Fruit fly (Drosophila melanogaster) whole organism, prepupa: ENCODE data around the gene Spps.

Source experiments
- Blimp-1 ChIP-seq: fragments of 200-800 bp; sonication (Bioruptor generic); optimal IDR thresholded peaks from 3 replicates; lab custom pipeline; 2017; ENCODE audit warnings: missing biosample characterization, missing genetic modification characterization, mild to moderate bottlenecking, moderate library complexity, missing genetic modification reagents
- CG10631 ChIP-seq: fragments of 200-800 bp; sonication (Bioruptor generic); optimal IDR thresholded peaks from 2 replicates; lab custom pipeline; 2016; ENCODE audit warnings: missing biosample characterization, missing genetic modification characterization
- CG10669 ChIP-seq: fragments of 200-800 bp; sonication (Bioruptor generic); optimal IDR thresholded peaks from 3 replicates; lab custom pipeline; 2018; ENCODE audit warnings: missing biosample characterization, mild to moderate bottlenecking, missing genetic modification characterization, moderate library complexity
- CG11294 ChIP-seq: fragments of 200-800 bp; sonication (Bioruptor generic); IDR thresholded peaks from 2 replicates; pipeline ENCODE4 v1.3.6; 2022; ENCODE audit warnings: missing biosample characterization, missing genetic modification characterization
- CG11902 ChIP-seq: fragments of 200-800 bp; sonication (Bioruptor generic); optimal IDR thresholded peaks from 3 replicates; lab custom pipeline; 2016; ENCODE audit warnings: missing biosample characterization, missing genetic modification characterization
- CG15336 ChIP-seq: fragments of 200-800 bp; sonication (Bioruptor generic); IDR thresholded peaks from 2 replicates; pipeline ENCODE4 v1.3.6; 2022; ENCODE audit warnings: missing biosample characterization, missing genetic modification characterization
- CG16779 ChIP-seq: fragments of 200-800 bp; sonication (Bioruptor generic); optimal IDR thresholded peaks from 3 replicates; lab custom pipeline; 2017; ENCODE audit warnings: missing biosample characterization, mild to moderate bottlenecking, missing genetic modification characterization
- CG3032 ChIP-seq: fragments of 200-800 bp; optimal IDR thresholded peaks from 2 replicates; lab custom pipeline; 2019; ENCODE audit warnings: missing biosample characterization, mild to moderate bottlenecking, missing genetic modification characterization, moderate library complexity
- CG31627 ChIP-seq: fragments of 200-800 bp; sonication (Bioruptor generic); optimal IDR thresholded peaks from 3 replicates; lab custom pipeline; 2016; ENCODE audit warnings: missing biosample characterization, missing genetic modification characterization
- CG32006 ChIP-seq: fragments of 200-800 bp; sonication (Bioruptor generic); optimal IDR thresholded peaks from 3 replicates; lab custom pipeline; 2017; ENCODE audit warnings: missing biosample characterization, mild to moderate bottlenecking, missing genetic modification characterization
- CG34406 ChIP-seq: fragments of 200-800 bp; sonication (Bioruptor generic); optimal IDR thresholded peaks from 3 replicates; lab custom pipeline; 2016; ENCODE audit warnings: missing biosample characterization, missing genetic modification characterization
- CG3919 ChIP-seq: fragments of 200-800 bp; sonication (Bioruptor generic); optimal IDR thresholded peaks from 3 replicates; lab custom pipeline; 2016; ENCODE audit warnings: missing biosample characterization, missing genetic modification characterization
- CG6163 ChIP-seq: fragments of 200-800 bp; sonication (Bioruptor generic); IDR thresholded peaks from 3 replicates; pipeline ENCODE4 v1.3.6; 2022; ENCODE audit warnings: missing biosample characterization, missing genetic modification characterization
- CG6792 ChIP-seq: fragments of 200-800 bp; sonication (Bioruptor generic); optimal IDR thresholded peaks from 3 replicates; lab custom pipeline; 2016; ENCODE audit warnings: missing biosample characterization, missing genetic modification characterization
- CG6808 ChIP-seq: fragments of 200-800 bp; sonication (Bioruptor generic); optimal IDR thresholded peaks from 3 replicates; lab custom pipeline; 2017; ENCODE audit warnings: missing biosample characterization, missing genetic modification characterization, mild to moderate bottlenecking, moderate library complexity, missing genetic modification reagents
- CG6854 ChIP-seq: fragments of 200-800 bp; sonication (Bioruptor generic); optimal IDR thresholded peaks from 2 replicates; lab custom pipeline; 2017; ENCODE audit warnings: missing biosample characterization, mild to moderate bottlenecking, missing genetic modification characterization
- CG8119 ChIP-seq: fragments of 200-800 bp; sonication (Bioruptor generic); IDR thresholded peaks from 3 replicates; pipeline ENCODE4 v1.3.6; 2022; ENCODE audit warnings: missing biosample characterization, missing genetic modification characterization
- CG8319 ChIP-seq: fragments of 200-800 bp; sonication (Bioruptor generic); optimal IDR thresholded peaks from 3 replicates; lab custom pipeline; 2016; ENCODE audit warnings: missing biosample characterization, missing genetic modification characterization
- CG8632 ChIP-seq: fragments of 200-800 bp; sonication (Bioruptor generic); optimal IDR thresholded peaks from 3 replicates; lab custom pipeline; 2016; ENCODE audit warnings: missing biosample characterization, missing genetic modification characterization
- Eip75B ChIP-seq: fragments of 200-800 bp; sonication (Bioruptor generic); optimal IDR thresholded peaks from 3 replicates; lab custom pipeline; 2016; ENCODE audit warnings: missing biosample characterization, missing genetic modification characterization
- Eip78C ChIP-seq: fragments of 200-800 bp; sonication (Bioruptor generic); peaks from one replicate; lab custom pipeline; 2016; ENCODE audit warnings: missing biosample characterization, missing genetic modification characterization
- Eip93F ChIP-seq: fragments of 200-800 bp; sonication (Bioruptor generic); optimal IDR thresholded peaks from 2 replicates; lab custom pipeline; 2016; ENCODE audit warnings: missing biosample characterization, mild to moderate bottlenecking, missing genetic modification characterization
- Ets21C ChIP-seq: fragments of 200-800 bp; sonication (Bioruptor generic); optimal IDR thresholded peaks from 3 replicates; lab custom pipeline; 2016; ENCODE audit warnings: missing biosample characterization, missing genetic modification characterization
- Ets96B ChIP-seq: fragments of 200-800 bp; optimal IDR thresholded peaks from 2 replicates; lab custom pipeline; 2019; ENCODE audit warnings: missing biosample characterization, mild to moderate bottlenecking, missing genetic modification characterization, moderate library complexity
- Gug ChIP-seq: fragments of 200-800 bp; sonication (Bioruptor generic); IDR thresholded peaks from 2 replicates; pipeline ENCODE4 v1.3.6; 2022; ENCODE audit warnings: missing biosample characterization, missing genetic modification characterization
- Hr4 ChIP-seq: fragments of 200-800 bp; sonication (Bioruptor generic); optimal IDR thresholded peaks from 3 replicates; lab custom pipeline; 2016; ENCODE audit warnings: missing biosample characterization, missing genetic modification characterization
- Lpt ChIP-seq: fragments of 200-800 bp; sonication (Bioruptor generic); optimal IDR thresholded peaks from 3 replicates; lab custom pipeline; 2016; ENCODE audit warnings: missing biosample characterization, missing genetic modification characterization
- Met ChIP-seq: fragments of 200-800 bp; sonication (Bioruptor generic); optimal IDR thresholded peaks from 3 replicates; lab custom pipeline; 2016; ENCODE audit warnings: missing biosample characterization, missing genetic modification characterization
- OdsH ChIP-seq: fragments of 200-800 bp; sonication (Bioruptor generic); optimal IDR thresholded peaks from 3 replicates; lab custom pipeline; 2016; ENCODE audit warnings: missing biosample characterization, missing genetic modification characterization
- Sox102F ChIP-seq: fragments of 200-800 bp; sonication (Bioruptor generic); optimal IDR thresholded peaks from 2 replicates; lab custom pipeline; 2016; ENCODE audit warnings: missing biosample characterization, mild to moderate bottlenecking, missing genetic modification characterization
- Sox14 ChIP-seq: fragments of 200-800 bp; sonication (Bioruptor generic); optimal IDR thresholded peaks from 3 replicates; lab custom pipeline; 2016; ENCODE audit warnings: missing biosample characterization, missing genetic modification characterization
- Sox15 ChIP-seq: fragments of 200-800 bp; sonication (Bioruptor generic); optimal IDR thresholded peaks from 3 replicates; lab custom pipeline; 2016; ENCODE audit warnings: missing biosample characterization, missing genetic modification characterization
- acj6 ChIP-seq: fragments of 200-800 bp; sonication (Bioruptor generic); optimal IDR thresholded peaks from 3 replicates; lab custom pipeline; 2016; ENCODE audit warnings: missing biosample characterization, missing genetic modification characterization
- cyc ChIP-seq: fragments of 200-800 bp; sonication (Bioruptor generic); optimal IDR thresholded peaks from 3 replicates; lab custom pipeline; 2016; ENCODE audit warnings: missing biosample characterization, missing genetic modification characterization
- dac ChIP-seq: fragments of 200-800 bp; sonication (Bioruptor generic); optimal IDR thresholded peaks from 2 replicates; lab custom pipeline; 2017; ENCODE audit warnings: missing biosample characterization, mild to moderate bottlenecking, missing genetic modification characterization
- dsx ChIP-seq: fragments of 200-800 bp; optimal IDR thresholded peaks from 3 replicates; lab custom pipeline; 2019; ENCODE audit warnings: missing biosample characterization, mild to moderate bottlenecking, missing genetic modification characterization, moderate library complexity; ENCODE audit not compliant: poor library complexity, severe bottlenecking
- eg ChIP-seq: fragments of 200-800 bp; sonication (Bioruptor generic); IDR thresholded peaks from 3 replicates; pipeline ENCODE4 v1.3.6; 2022; ENCODE audit warnings: missing biosample characterization, missing genetic modification characterization
- esn ChIP-seq: fragments of 200-800 bp; sonication (Bioruptor generic); optimal IDR thresholded peaks from 2 replicates; lab custom pipeline; 2016; ENCODE audit warnings: missing biosample characterization, mild to moderate bottlenecking, missing genetic modification characterization, moderate library complexity
- fd59A ChIP-seq: fragments of 200-800 bp; sonication (Bioruptor generic); optimal IDR thresholded peaks from 2 replicates; lab custom pipeline; 2017; ENCODE audit warnings: missing biosample characterization, mild to moderate bottlenecking, missing genetic modification characterization, missing genetic modification reagents
- fd85E ChIP-seq: fragments of 200-800 bp; sonication (Bioruptor generic); optimal IDR thresholded peaks from 3 replicates; lab custom pipeline; 2016; ENCODE audit warnings: missing biosample characterization, missing genetic modification characterization
- fkh ChIP-seq: fragments of 200-800 bp; sonication (Bioruptor generic); optimal IDR thresholded peaks from 3 replicates; lab custom pipeline; 2017; ENCODE audit warnings: missing biosample characterization, mild to moderate bottlenecking, missing genetic modification characterization, moderate library complexity
- lz ChIP-seq: fragments of 200-800 bp; sonication (Bioruptor generic); optimal IDR thresholded peaks from 3 replicates; lab custom pipeline; 2016; ENCODE audit warnings: missing biosample characterization, missing genetic modification characterization
- net ChIP-seq: fragments of 200-800 bp; sonication (Bioruptor generic); optimal IDR thresholded peaks from 3 replicates; lab custom pipeline; 2016; ENCODE audit warnings: missing biosample characterization, missing genetic modification characterization
- pdm3 ChIP-seq: fragments of 200-800 bp; sonication (Bioruptor generic); optimal IDR thresholded peaks from 3 replicates; lab custom pipeline; 2016; ENCODE audit warnings: missing biosample characterization, missing genetic modification characterization
- spab ChIP-seq: fragments of 200-800 bp; sonication (Bioruptor generic); optimal IDR thresholded peaks from 2 replicates; lab custom pipeline; 2017; ENCODE audit warnings: missing biosample characterization, mild to moderate bottlenecking, missing genetic modification characterization, missing genetic modification reagents
- ss ChIP-seq, 2 experiments: fragments of 200-800 bp; sonication (Bioruptor generic); optimal IDR thresholded peaks; 2 replicates in 1 of 2; 3 replicates in 1 of 2; lab custom pipeline; 2017 to 2018; ENCODE audit warnings: mild to moderate bottlenecking in 2 of 2, missing biosample characterization in 2 of 2, missing genetic modification characterization in 2 of 2, moderate library complexity in 1 of 2
- svp ChIP-seq: fragments of 200-800 bp; sonication (Bioruptor generic); peaks from one replicate; lab custom pipeline; 2016; ENCODE audit warnings: missing biosample characterization, missing genetic modification characterization
- topi ChIP-seq: fragments of 200-800 bp; sonication (Bioruptor generic); optimal IDR thresholded peaks from 3 replicates; lab custom pipeline; 2016; ENCODE audit warnings: missing biosample characterization, missing genetic modification characterization

Gene Spps

dm6 chr3R:24260041-24260379 is 33.3 kb upstream of the Spps start:
- TF ChIP-seq CG6792 (GFP tag; lab: Kevin White, UChicago) (peak; percentile 31), Eip78C (GFP tag; lab: Kevin White, UChicago) (peak; percentile 9), OdsH (GFP tag; lab: Kevin White, UChicago) (no peak), svp (GFP tag; lab: Kevin White, UChicago) (peak; percentile 90), esn (peak; percentile 24)

DNA sequence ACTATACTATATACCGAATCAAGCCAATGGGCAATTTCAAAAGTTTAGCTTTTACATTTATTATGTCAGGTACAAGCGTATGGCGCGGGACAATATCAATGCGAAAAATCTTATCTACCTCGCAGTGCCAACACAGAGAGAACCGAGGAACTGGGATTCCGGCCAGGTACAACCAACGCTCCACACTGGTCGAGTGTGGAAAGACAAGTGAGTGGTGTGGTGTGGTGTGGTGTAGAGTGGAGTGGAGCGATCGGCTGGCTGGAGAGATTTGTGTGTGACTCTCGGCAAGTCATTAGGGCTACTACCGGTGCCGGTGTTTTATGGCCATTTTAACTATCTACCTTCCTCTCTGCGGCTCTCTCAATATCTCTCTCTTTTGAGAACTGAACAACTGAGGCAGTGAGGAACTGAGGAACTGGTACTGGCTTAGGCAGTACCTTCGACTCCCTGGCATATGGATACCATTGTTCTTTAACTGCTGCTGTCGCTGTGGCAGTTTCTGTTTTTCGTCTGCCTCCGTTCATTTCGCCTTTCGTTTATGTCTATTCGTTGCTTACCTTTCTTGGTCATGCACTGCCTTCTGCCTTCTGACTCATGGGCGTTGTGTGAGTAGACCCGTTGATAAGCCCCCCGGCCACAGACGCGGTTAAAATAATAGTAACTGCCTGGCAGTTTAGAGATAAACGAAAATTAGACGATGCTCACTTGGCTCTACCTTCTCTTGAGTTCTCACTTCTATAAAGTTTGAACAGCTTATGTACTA is 32.7 kb upstream of the Spps start:
- TF ChIP-seq CG11294 (GFP tag; lab: Robert Waterston, UW): peak; percentile 87
- peak; percentile 74 for TF ChIP-seq fkh (GFP tag; lab: Kevin White, UChicago)
- peak; percentile 97 for TF ChIP-seq fd59A
- peak; percentile 96 for TF ChIP-seq CG6808 (GFP tag; lab: Kevin White, UChicago)
- peak; percentile 93 for TF ChIP-seq CG8319 (GFP tag; lab: Kevin White, UChicago)
- peak; percentile 96 for TF ChIP-seq pdm3 (GFP tag; lab: Kevin White, UChicago)
- peak; percentile 93 for TF ChIP-seq CG31627 (GFP tag; lab: Kevin White, UChicago)
- peak; percentile 94 for TF ChIP-seq Met (GFP tag; lab: Kevin White, UChicago)
- peak; percentile 93 for TF ChIP-seq cyc (GFP tag; lab: Kevin White, UChicago)
- peak; percentile 88 for TF ChIP-seq CG8119 (GFP tag; lab: Robert Waterston, UW)
- TF ChIP-seq Eip75B: peak; percentile 97
- TF ChIP-seq OdsH (GFP tag; lab: Kevin White, UChicago): peak; percentile 94
- TF ChIP-seq CG32006: peak; percentile 88
- TF ChIP-seq CG8632 (GFP tag; lab: Kevin White, UChicago): peak; percentile 96
- TF ChIP-seq spab (GFP tag; lab: Kevin White, UChicago): peak; percentile 95
- peak; percentile 97 for TF ChIP-seq CG3032 (tag; lab: Kevin White, UChicago)
- TF ChIP-seq Gug: peak; percentile 90
- peak; percentile 95 for TF ChIP-seq net (GFP tag; lab: Kevin White, UChicago)
- peak; percentile 95 for TF ChIP-seq dsx (GFP tag; lab: Kevin White, UChicago)
- TF ChIP-seq svp (GFP tag; lab: Kevin White, UChicago): peak; percentile 98
- peak; percentile 69 for TF ChIP-seq dac (GFP tag; lab: Kevin White, UChicago)
- TF ChIP-seq ss (GFP tag; optimal IDR thresholded peaks at IDR 0.05; lab: Kevin White, UChicago): peak; percentile 93 to 96
- peak; percentile 90 for TF ChIP-seq Hr4 (GFP tag; lab: Kevin White, UChicago)
- TF ChIP-seq CG11902 (GFP tag; lab: Kevin White, UChicago): peak; percentile 94
- TF ChIP-seq CG6854: peak; percentile 78
- peak; percentile 96 for TF ChIP-seq CG3919
- TF ChIP-seq Ets96B (tag; lab: Kevin White, UChicago): peak; percentile 97
- peak; percentile 96 for TF ChIP-seq acj6 (GFP tag; lab: Kevin White, UChicago)
- peak; percentile 96 for TF ChIP-seq Sox14
- TF ChIP-seq Sox102F: peak; percentile 93
- peak; percentile 82 for TF ChIP-seq fd85E (GFP tag; lab: Kevin White, UChicago)
- peak; percentile 91 for TF ChIP-seq Ets21C (GFP tag; lab: Kevin White, UChicago)
- TF ChIP-seq CG15336 (GFP tag; lab: Robert Waterston, UW): peak; percentile 87
- peak; percentile 96 for TF ChIP-seq CG6792 (GFP tag; lab: Kevin White, UChicago)
- TF ChIP-seq Sox15 (GFP tag; lab: Kevin White, UChicago): peak; percentile 93
- peak; percentile 92 for TF ChIP-seq eg
- TF ChIP-seq topi (GFP tag; lab: Kevin White, UChicago): peak; percentile 94
- peak; percentile 97 for TF ChIP-seq CG10669 (GFP tag; lab: Kevin White, UChicago)
- peak; percentile 98 for TF ChIP-seq Eip78C (GFP tag; lab: Kevin White, UChicago)
- TF ChIP-seq Blimp-1 (GFP tag; lab: Kevin White, UChicago): peak; percentile 77
- peak; percentile 84 for TF ChIP-seq CG16779 (tag; lab: Kevin White, UChicago)
- peak; percentile 89 for TF ChIP-seq Lpt (GFP tag; lab: Kevin White, UChicago)
- TF ChIP-seq CG6163 (GFP tag; lab: Robert Waterston, UW): peak; percentile 95
- TF ChIP-seq CG10631 (GFP tag; lab: Kevin White, UChicago): peak; percentile 95
- TF ChIP-seq CG34406: peak; percentile 93
- peak; percentile 82 for TF ChIP-seq Eip93F (GFP tag; lab: Kevin White, UChicago)
- TF ChIP-seq lz (GFP tag; lab: Kevin White, UChicago): peak; percentile 93
